Fruit fly (Drosophila melanogaster) whole organism, pupa: ENCODE results near the gene CG33489.

ENCODE experiments used
- CG10348 ChIP-seq: fragments of 200-800 bp; sonication (Bioruptor generic); IDR thresholded peaks from 2 replicates; pipeline ENCODE4 v1.3.6; 2022; ENCODE audit warnings: missing biosample characterization, missing genetic modification characterization
- CG14655 ChIP-seq: fragments of 200-800 bp; sonication (Bioruptor generic); optimal IDR thresholded peaks from 3 replicates; lab custom pipeline; 2017; ENCODE audit warnings: mild to moderate bottlenecking, missing biosample characterization, missing genetic modification reagents, missing genetic modification characterization

DNA sequence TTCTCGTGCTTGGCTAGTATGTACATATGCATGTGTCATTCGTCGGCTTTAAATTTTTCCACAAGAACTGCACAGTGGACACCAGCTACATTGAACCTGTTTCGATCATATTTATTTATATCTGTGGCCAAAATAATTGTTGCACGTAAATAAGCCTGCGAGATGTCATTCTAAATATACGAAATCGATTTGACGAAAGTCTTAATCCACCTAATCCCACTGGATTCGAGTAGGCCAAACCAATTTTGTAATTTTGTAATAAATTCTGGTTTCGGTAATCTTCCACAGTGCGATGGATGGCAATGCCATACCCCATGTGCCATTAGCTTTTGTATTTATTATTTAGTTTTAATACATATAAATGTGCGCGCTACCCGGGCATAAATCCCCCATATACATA, 33.9 kb downstream of the CG33489 start:
- TF ChIP-seq CG10348 (GFP tag; lab: Robert Waterston, UW): no peak
- TF ChIP-seq CG14655 (GFP tag; lab: Kevin White, UChicago): no peak
